Fruit fly (Drosophila melanogaster): Measurements from ENCODE around the gene Lk.

Gene Lk

DNA sequence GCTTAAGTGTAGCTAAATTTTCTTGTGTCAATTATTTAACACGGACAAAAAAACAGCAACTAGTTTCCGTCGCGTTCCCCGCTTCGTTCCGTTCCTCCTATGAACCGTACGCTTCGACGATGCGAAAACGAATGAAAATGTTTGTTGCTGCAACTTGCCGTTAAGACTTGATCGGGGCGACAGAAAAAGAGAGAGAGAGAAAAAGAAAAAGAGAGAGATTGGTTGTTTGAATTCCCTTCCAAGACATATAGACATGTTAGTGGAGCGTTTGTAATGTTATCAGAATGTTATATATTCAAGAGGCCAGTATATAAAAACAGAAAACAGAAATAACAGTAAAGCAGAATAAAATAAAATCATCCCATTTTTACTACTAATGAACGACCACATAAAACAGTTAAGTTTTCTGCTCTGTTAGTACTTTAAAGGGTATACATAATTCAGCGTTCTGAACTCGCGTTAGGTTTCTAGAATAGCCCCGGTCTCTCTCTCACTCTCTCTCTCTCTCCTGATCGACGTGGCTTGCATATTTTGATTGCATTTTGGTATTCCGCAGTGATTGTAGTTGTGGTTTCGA is 9.6 kb downstream of the Lk start, which contains the start of gene Gbs-70E (continued):
- TF ChIP-seq Hmx (GFP tag; optimal IDR thresholded peaks at IDR 0.05) = peak; percentile 70
- TF ChIP-seq pita (GFP tag; optimal IDR thresholded peaks at IDR 0.05) = no peak
- TF ChIP-seq bcd (GFP tag; optimal IDR thresholded peaks at IDR 0.05) = peak; percentile 84
- TF ChIP-seq vfl (GFP tag; optimal IDR thresholded peaks at IDR 0.05) = peak; percentile 81
- peak; percentile 95 for TF ChIP-seq CG34422 (GFP tag; IDR thresholded peaks at IDR 0.05)
- TF ChIP-seq onecut (GFP tag; IDR thresholded peaks at IDR 0.05) = peak; percentile 81
- TF ChIP-seq dm (GFP tag; optimal IDR thresholded peaks at IDR 0.05) = peak; percentile 86
- peak; percentile 48 for TF ChIP-seq CG3838 (GFP tag; optimal IDR thresholded peaks at IDR 0.05)
- peak; percentile 70 for TF ChIP-seq CG3065 (GFP tag; optimal IDR thresholded peaks at IDR 0.05)
- no peak for TF ChIP-seq lov (optimal IDR thresholded peaks at IDR 0.05)
- TF ChIP-seq lov (GFP tag; IDR thresholded peaks at IDR 0.05) = peak; percentile 83
- peak; percentile 91 for TF ChIP-seq Fer3 (tag; optimal IDR thresholded peaks at IDR 0.05)
- peak; percentile 88 for TF ChIP-seq gcm2 (GFP tag; optimal IDR thresholded peaks at IDR 0.05)
- peak in 1 of 2 experiments; percentile 72 for TF ChIP-seq insv (GFP tag; optimal IDR thresholded peaks at IDR 0.05)
- TF ChIP-seq CG11696 (GFP tag; IDR thresholded peaks at IDR 0.05) = peak; percentile 78
- TF ChIP-seq Nf-YC (tag; optimal IDR thresholded peaks at IDR 0.05) = peak; percentile 85
- TF ChIP-seq CG6791 (GFP tag; IDR thresholded peaks at IDR 0.05; ENCODE audit: partially characterized antibody) = no peak; the same call in 2 of the 3 replicates
- peak; percentile 79 for TF ChIP-seq CG10654 (GFP tag; optimal IDR thresholded peaks at IDR 0.05)
- peak; percentile 84 for TF ChIP-seq CG3163 (GFP tag; optimal IDR thresholded peaks at IDR 0.05)
- peak; percentile 91 for TF ChIP-seq phol (tag; optimal IDR thresholded peaks at IDR 0.05)
- peak; percentile 92 for TF ChIP-seq CG14441 (GFP tag; IDR thresholded peaks at IDR 0.05)
- peak; percentile 84 for TF ChIP-seq Kr (GFP tag; optimal IDR thresholded peaks at IDR 0.05)
- peak; percentile 53 for TF ChIP-seq CG15073 (GFP tag; optimal IDR thresholded peaks at IDR 0.05)
- TF ChIP-seq B-H1 (GFP tag; IDR thresholded peaks at IDR 0.05) = peak; percentile 88; the same call in 2 of the 3 replicates
- peak; percentile 41 for TF ChIP-seq CG3995 (GFP tag; optimal IDR thresholded peaks at IDR 0.05)
- peak; percentile 94 for TF ChIP-seq CoRest (tag; optimal IDR thresholded peaks at IDR 0.05)
- TF ChIP-seq lmd (GFP tag; IDR thresholded peaks at IDR 0.05) = peak; percentile 91
- no peak; the same call in 1 of the 2 replicates for TF ChIP-seq CG10959 (GFP tag; IDR thresholded peaks at IDR 0.05)
- TF ChIP-seq CG18764 (GFP tag; optimal IDR thresholded peaks at IDR 0.05) = peak; percentile 66
- TF ChIP-seq cad (GFP tag; optimal IDR thresholded peaks at IDR 0.05) = no peak
- TF ChIP-seq pb (GFP tag; optimal IDR thresholded peaks at IDR 0.05) = peak; percentile 92
- peak; percentile 69 for TF ChIP-seq wek (GFP tag; optimal IDR thresholded peaks at IDR 0.05)
- peak; percentile 88 for TF ChIP-seq Bteb2 (GFP tag; optimal IDR thresholded peaks at IDR 0.05)
- TF ChIP-seq CG4360 (GFP tag; IDR thresholded peaks at IDR 0.05) = peak; percentile 84
- peak; percentile 92 for TF ChIP-seq chinmo (GFP tag; IDR thresholded peaks at IDR 0.05; ENCODE audit: partially characterized antibody)
- TF ChIP-seq Stat92E (GFP tag; optimal IDR thresholded peaks at IDR 0.05) = peak in 1 of 3 experiments; percentile 98
- TF ChIP-seq stc (GFP tag; IDR thresholded peaks at IDR 0.05) = peak; percentile 94
- TF ChIP-seq CG4282 (GFP tag; optimal IDR thresholded peaks at IDR 0.05) = peak; percentile 48
- peak; percentile 88 for TF ChIP-seq ind (GFP tag; optimal IDR thresholded peaks at IDR 0.05)
- TF ChIP-seq CG10274 (GFP tag; optimal IDR thresholded peaks at IDR 0.05) = peak; percentile 71
- peak; percentile 81 for TF ChIP-seq twi (tag; optimal IDR thresholded peaks at IDR 0.05)
- peak; percentile 94 for TF ChIP-seq CG10543 (GFP tag; optimal IDR thresholded peaks at IDR 0.05)
- TF ChIP-seq CG12236 (GFP tag; optimal IDR thresholded peaks at IDR 0.05) = peak; percentile 94
- peak; percentile 80; the same call in 1 of the 2 replicates for TF ChIP-seq Oaz (GFP tag; IDR thresholded peaks at IDR 0.05)
- TF ChIP-seq Sox100B (GFP tag; optimal IDR thresholded peaks at IDR 0.05) = peak; percentile 91
- TF ChIP-seq CG4854 (GFP tag; optimal IDR thresholded peaks at IDR 0.05) = peak; percentile 77
- TF ChIP-seq salm (tag; optimal IDR thresholded peaks at IDR 0.05) = peak; percentile 93
- TF ChIP-seq Hsf (GFP tag; optimal IDR thresholded peaks at IDR 0.05) = peak; percentile 93
- peak; percentile 91 for TF ChIP-seq CG1233 (GFP tag; optimal IDR thresholded peaks at IDR 0.05)
- TF ChIP-seq gem (tag; optimal IDR thresholded peaks at IDR 0.05) = peak; percentile 96
- TF ChIP-seq ara (GFP tag; IDR thresholded peaks at IDR 0.05) = peak; percentile 87
